Worm (Caenorhabditis elegans) whole organism, L1 larva: Measurements from ENCODE around the gene F08B12.4.
"Not testable (repeated sequence)": the region's sequence is repeated elsewhere in the genome, so short reads cannot be mapped to it uniquely, and the experiment has no call there.

Experiments used
- C04F5.9 ChIP-seq: sonication (generic microtip); optimal IDR thresholded peaks from 2 replicates; lab custom pipeline; 2016; ENCODE audit warnings: missing genetic modification characterization, missing compliant biosample characterization
- C16A3.4 ChIP-seq: fragments of 150-350 bp; optimal IDR thresholded peaks from 2 replicates; lab custom pipeline; 2014; ENCODE audit warnings: missing biosample characterization, missing genetic modification characterization
- C34B4.2 ChIP-seq: sonication (generic microtip); optimal IDR thresholded peaks from 2 replicates; lab custom pipeline; 2017; ENCODE audit warnings: mild to moderate bottlenecking, missing genetic modification characterization, missing compliant biosample characterization
- aha-1 ChIP-seq: fragments of 150-350 bp; optimal IDR thresholded peaks from 2 replicates; lab custom pipeline; 2014; ENCODE audit warnings: missing biosample characterization, missing genetic modification characterization
- aly-2 ChIP-seq: fragments of 150-350 bp; optimal IDR thresholded peaks from 2 replicates; lab custom pipeline; 2014; ENCODE audit warnings: missing biosample characterization, missing genetic modification characterization
- blmp-1 ChIP-seq: fragments of 150-350 bp; optimal IDR thresholded peaks from 2 replicates; lab custom pipeline; 2014; ENCODE audit warnings: missing biosample characterization, missing genetic modification characterization
- ceh-8 ChIP-seq: fragments of 200-800 bp; sonication (Bioruptor generic); optimal IDR thresholded peaks from 2 replicates; lab custom pipeline; 2018; ENCODE audit warnings: mild to moderate bottlenecking, missing genetic modification characterization, moderate library complexity, missing compliant biosample characterization
- ceh-88 ChIP-seq: fragments of 200-800 bp; sonication (Bioruptor generic); IDR thresholded peaks from 2 replicates; pipeline ENCODE4 v1.3.6; 2022; ENCODE audit warnings: missing genetic modification characterization, missing compliant biosample characterization
- ceh-90 ChIP-seq: sonication (generic microtip); optimal IDR thresholded peaks from 2 replicates; lab custom pipeline; 2016; ENCODE audit warnings: missing genetic modification characterization, missing compliant biosample characterization
- efl-1 ChIP-seq, 4 experiments: fragments of 150-350 bp; optimal IDR thresholded peaks in 3 of 4; peaks in 1 of 4; 1 replicate in 1 of 4; 2 replicates in 3 of 4; lab custom pipeline; 2014; ENCODE audit warnings: missing biosample characterization in 2 of 4, missing genetic modification characterization in 2 of 4, missing genetic modification reagents in 2 of 4
- efl-3 ChIP-seq: fragments of 200-800 bp; sonication (Bioruptor generic); optimal IDR thresholded peaks from 2 replicates; lab custom pipeline; 2018; ENCODE audit warnings: mild to moderate bottlenecking, missing genetic modification characterization, missing compliant biosample characterization
- egl-13 ChIP-seq: sonication (generic microtip); optimal IDR thresholded peaks from 2 replicates; lab custom pipeline; 2016; ENCODE audit warnings: missing genotype, missing genetic modification reagents, missing genetic modification characterization, missing compliant biosample characterization
- egl-27 ChIP-seq, 2 experiments: fragments of 150-350 bp in 1 of 2; sonication (generic microtip); optimal IDR thresholded peaks; 3 replicates each; lab custom pipeline; 2017 to 2018; ENCODE audit warnings: missing biosample characterization in 2 of 2, missing genetic modification characterization in 2 of 2, missing genetic modification reagents in 2 of 2
- elt-2 ChIP-seq: sonication (generic microtip); optimal IDR thresholded peaks from 2 replicates; lab custom pipeline; 2016; ENCODE audit warnings: missing genetic modification characterization, mild to moderate bottlenecking, inconsistent platforms, missing compliant biosample characterization, missing genetic modification reagents
- elt-3 ChIP-seq, 6 experiments: fragments of 150-350 bp in 1 of 6; sonication (generic microtip); optimal IDR thresholded peaks; 2 replicates each; lab custom pipeline; 2017 to 2018; ENCODE audit warnings: missing biosample characterization in 6 of 6, missing genetic modification characterization in 6 of 6, inconsistent platforms in 1 of 6
- fkh-10 ChIP-seq: sonication (generic microtip); optimal IDR thresholded peaks from 2 replicates; lab custom pipeline; 2017; ENCODE audit warnings: missing biosample characterization, missing genetic modification reagents, missing genetic modification characterization
- fkh-8 ChIP-seq: sonication (generic microtip); optimal IDR thresholded peaks from 2 replicates; lab custom pipeline; 2016; ENCODE audit warnings: mild to moderate bottlenecking, missing genetic modification characterization, missing compliant biosample characterization
- hlh-17 ChIP-seq: fragments of 200-800 bp; sonication (Bioruptor generic); optimal IDR thresholded peaks from 2 replicates; lab custom pipeline; 2018; ENCODE audit warnings: missing genetic modification characterization, mild to moderate bottlenecking, missing compliant biosample characterization, moderate library complexity, borderline replicate concordance
- irx-1 ChIP-seq: sonication (generic microtip); optimal IDR thresholded peaks from 2 replicates; lab custom pipeline; 2016; ENCODE audit warnings: missing genetic modification characterization, missing compliant biosample characterization
- lin-14 ChIP-seq: fragments of 200-800 bp; sonication (Bioruptor generic); optimal IDR thresholded peaks from 2 replicates; lab custom pipeline; 2018; ENCODE audit warnings: mild to moderate bottlenecking, missing genetic modification characterization, moderate library complexity, missing compliant biosample characterization
- lin-15B ChIP-seq: fragments of 150-350 bp; sonication (generic microtip); optimal IDR thresholded peaks from 3 replicates; lab custom pipeline; 2014; ENCODE audit warnings: missing biosample characterization, missing genetic modification characterization
- lin-35 ChIP-seq, 2 experiments: fragments of 150-350 bp; optimal IDR thresholded peaks; 2 replicates each; lab custom pipeline; 2014; ENCODE audit warnings: missing biosample characterization in 2 of 2, missing genetic modification characterization in 2 of 2, missing genetic modification reagents in 2 of 2
- lsy-2 ChIP-seq, 2 experiments: fragments of 150-350 bp; optimal IDR thresholded peaks; 2 replicates each; lab custom pipeline; 2014; ENCODE audit warnings: missing biosample characterization in 2 of 2, missing genetic modification characterization in 2 of 2
- mep-1 ChIP-seq: fragments of 150-350 bp; optimal IDR thresholded peaks from 2 replicates; lab custom pipeline; 2014; ENCODE audit warnings: missing biosample characterization, missing genetic modification characterization
- nhr-20 ChIP-seq: sonication (generic microtip); optimal IDR thresholded peaks from 2 replicates; lab custom pipeline; 2016; ENCODE audit warnings: mild to moderate bottlenecking, missing genetic modification characterization, missing compliant biosample characterization
- nhr-47 ChIP-seq: sonication (generic microtip); optimal IDR thresholded peaks from 2 replicates; lab custom pipeline; 2016; ENCODE audit warnings: mild to moderate bottlenecking, missing genetic modification characterization, moderate library complexity, missing compliant biosample characterization
- nhr-71 ChIP-seq: sonication (generic microtip); optimal IDR thresholded peaks from 2 replicates; lab custom pipeline; 2016; ENCODE audit warnings: mild to moderate bottlenecking, missing genetic modification characterization, moderate library complexity, missing compliant biosample characterization
- nhr-77 ChIP-seq: fragments of 150-350 bp; optimal IDR thresholded peaks from 2 replicates; lab custom pipeline; 2014; ENCODE audit warnings: missing biosample characterization, missing genetic modification characterization
- nhr-85 ChIP-seq: sonication (generic microtip); peaks from one replicate; lab custom pipeline; 2016; ENCODE audit warnings: missing genetic modification characterization, inconsistent platforms, missing compliant biosample characterization
- nhr-90 ChIP-seq: sonication (generic microtip); optimal IDR thresholded peaks from 2 replicates; lab custom pipeline; 2016; ENCODE audit warnings: mild to moderate bottlenecking, missing genetic modification characterization, missing compliant biosample characterization; ENCODE audit not compliant: poor library complexity
- pax-3 ChIP-seq: fragments of 200-800 bp; sonication (Bioruptor generic); optimal IDR thresholded peaks from 2 replicates; lab custom pipeline; 2018; ENCODE audit warnings: mild to moderate bottlenecking, missing genetic modification characterization, moderate library complexity, missing compliant biosample characterization
- rnt-1 ChIP-seq: sonication (generic microtip); optimal IDR thresholded peaks from 2 replicates; lab custom pipeline; 2016; ENCODE audit warnings: mild to moderate bottlenecking, missing genetic modification characterization, moderate library complexity, missing compliant biosample characterization
- sup-37 ChIP-seq: fragments of 200-800 bp; sonication (Bioruptor generic); optimal IDR thresholded peaks from 2 replicates; lab custom pipeline; 2018; ENCODE audit warnings: mild to moderate bottlenecking, missing genetic modification characterization, missing compliant biosample characterization
- swsn-7 ChIP-seq: sonication (generic microtip); optimal IDR thresholded peaks from 2 replicates; lab custom pipeline; 2016; ENCODE audit warnings: missing genetic modification characterization, missing compliant biosample characterization
- unc-30 ChIP-seq: sonication (generic microtip); optimal IDR thresholded peaks from 2 replicates; lab custom pipeline; 2017; ENCODE audit warnings: missing biosample characterization, missing genetic modification characterization
- unc-86 ChIP-seq: sonication (generic microtip); optimal IDR thresholded peaks from 2 replicates; lab custom pipeline; 2016; ENCODE audit warnings: missing genetic modification characterization, missing compliant biosample characterization
- xbp-1 ChIP-seq: sonication (generic microtip); optimal IDR thresholded peaks from 2 replicates; lab custom pipeline; 2016; ENCODE audit warnings: missing genetic modification characterization, missing compliant biosample characterization
- zip-4 ChIP-seq: fragments of 200-800 bp; sonication (Bioruptor generic); optimal IDR thresholded peaks from 2 replicates; lab custom pipeline; 2018; ENCODE audit warnings: mild to moderate bottlenecking, missing genetic modification characterization, moderate library complexity, missing compliant biosample characterization
- ztf-4 ChIP-seq: fragments of 150-350 bp; optimal IDR thresholded peaks from 2 replicates; lab custom pipeline; 2014; ENCODE audit warnings: missing biosample characterization, missing genetic modification characterization

Gene F08B12.4

DNA sequence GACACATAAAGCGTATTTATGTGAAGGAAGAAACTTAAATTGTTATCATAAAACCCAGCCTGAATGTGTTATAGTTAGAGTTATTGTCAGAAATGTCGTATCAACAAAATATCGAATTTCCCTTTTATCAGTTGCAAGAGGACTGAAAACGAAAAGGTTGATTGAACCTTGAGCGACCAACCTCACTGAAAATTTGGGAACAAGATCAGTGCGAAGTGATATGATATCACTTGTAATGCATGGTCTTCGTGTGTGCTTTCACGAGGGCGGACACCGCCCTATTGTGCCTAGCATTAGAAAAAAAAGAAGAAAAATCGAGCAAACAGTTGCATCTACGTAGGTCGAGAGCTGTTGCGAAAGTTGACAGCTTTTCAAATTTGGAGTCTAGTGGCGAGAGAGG is 40.2 kb upstream of the F08B12.4 start:
- no peak for TF ChIP-seq lin-35 (GFP tag; optimal IDR thresholded peaks at IDR 0.05; lab: Kevin White, UChicago)
- TF ChIP-seq nhr-71 (tag; lab: Kevin White, UChicago) = peak; percentile 4
- peak; percentile 93 for TF ChIP-seq elt-2 (tag; lab: Kevin White, UChicago)
- TF ChIP-seq fkh-8 (tag; lab: Kevin White, UChicago) = no peak
- TF ChIP-seq lin-14 = peak; percentile 16

DNA sequence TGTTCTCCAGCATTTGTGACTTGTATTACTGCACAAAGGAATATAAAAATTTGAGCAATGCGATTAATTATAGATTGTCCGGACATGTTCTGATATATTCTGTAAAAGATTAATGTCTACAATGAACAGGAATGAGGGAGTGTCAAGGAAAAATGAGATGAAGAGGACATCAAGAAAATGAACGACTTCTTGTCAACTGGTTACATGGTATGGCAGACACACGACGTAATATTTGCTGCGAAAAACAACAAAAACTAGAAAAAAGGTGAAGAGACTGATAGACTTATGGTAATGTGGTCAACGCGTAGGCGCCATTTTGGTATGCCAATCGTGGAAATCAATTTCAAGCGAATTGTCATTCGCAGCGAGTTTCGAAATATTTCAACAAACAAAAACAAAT is 39.0 kb upstream of the F08B12.4 start, which contains the start of gene igeg-2:
TSS of gene igeg-2 (minus strand) at position 101 of the 400 bp plus-strand sequence.
- TF ChIP-seq mep-1 (no peak), rnt-1 (no peak), lin-14 (no peak), nhr-77 (tag; lab: Kevin White, UChicago) (no peak), egl-13 (tag; lab: Kevin White, UChicago) (no peak), xbp-1 (tag; lab: Kevin White, UChicago) (no peak), swsn-7 (tag; lab: Kevin White, UChicago) (no peak), C16A3.4 (tag; lab: Kevin White, UChicago) (no peak), efl-3 (GFP tag; lab: Kevin White, UChicago) (no peak), aha-1 (tag; lab: Kevin White, UChicago) (no peak), aly-2 (no peak), efl-1 (optimal IDR thresholded peaks at IDR 0.05; lab: Kevin White, UChicago) (no peak), efl-1 (GFP tag; optimal IDR thresholded peaks at IDR 0.05 in 1 of 2; lab: Kevin White, UChicago) (no peak), sup-37 (GFP tag; lab: Kevin White, UChicago) (no peak), egl-27 (tag; optimal IDR thresholded peaks at IDR 0.05; lab: Kevin White, UChicago) (no peak), ceh-88 (no peak), elt-3 (tag; optimal IDR thresholded peaks at IDR 0.05; lab: Kevin White, UChicago) (no peak), pax-3 (no peak), nhr-85 (no peak)

DNA sequence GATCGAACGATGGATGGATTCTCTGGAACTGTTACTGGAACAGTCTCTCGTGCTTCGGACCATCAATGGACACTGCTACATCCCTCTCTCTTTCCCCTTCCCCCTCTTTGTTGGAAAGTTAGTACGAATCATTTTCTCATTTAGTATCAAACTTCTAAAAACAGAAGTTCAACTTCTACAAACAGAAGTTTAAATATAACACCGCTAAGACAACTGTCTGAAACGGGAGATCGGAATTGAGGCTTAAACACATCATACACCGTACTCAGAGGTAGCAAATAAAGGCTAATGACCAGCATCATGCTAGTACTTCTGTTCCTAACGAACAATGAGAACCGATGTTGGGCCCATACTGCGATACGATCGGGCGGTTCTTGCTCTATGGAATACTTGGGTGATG is 32.2 kb upstream of the F08B12.4 start, which contains the start of gene F46C3.7:
TSS of gene F46C3.7 (plus strand) at position 301 of the 400 bp plus-strand sequence.
- TF ChIP-seq irx-1, ztf-4, C34B4.2 (tag; lab: Kevin White, UChicago): not testable (repeated sequence)
- TF ChIP-seq, all 84 proteins: peak for 0; not testable (repeated sequence) for 84

DNA sequence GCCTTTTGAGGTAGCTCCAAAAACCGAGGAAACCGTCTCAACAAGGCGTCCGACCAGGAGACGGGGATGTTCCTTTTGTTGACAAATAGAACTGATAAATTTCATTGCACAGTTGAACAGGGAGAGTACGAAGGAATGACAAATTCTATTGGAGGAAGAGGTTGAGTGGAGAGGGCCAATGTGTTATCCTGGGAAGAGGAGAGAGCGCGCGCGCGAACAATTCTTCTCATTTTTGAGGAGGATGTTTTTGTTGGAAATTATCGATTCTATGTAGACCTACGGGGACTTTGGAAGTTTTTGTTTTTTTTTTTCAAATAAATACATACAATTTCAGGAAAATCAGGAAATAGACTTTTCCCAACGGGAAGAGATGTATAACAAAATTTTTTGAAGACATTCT is 30.2 kb upstream of the F08B12.4 start:
- TF ChIP-seq nhr-47 = no peak
- no peak for TF ChIP-seq nhr-90 (tag; lab: Kevin White, UChicago)
- no peak for TF ChIP-seq unc-30
- no peak for TF ChIP-seq ceh-8
- TF ChIP-seq egl-13 (tag; lab: Kevin White, UChicago) = no peak
- no peak for TF ChIP-seq blmp-1 (tag; lab: Kevin White, UChicago)
- TF ChIP-seq fkh-10 (GFP tag; lab: Kevin White, UChicago) = no peak
- no peak for TF ChIP-seq elt-2 (tag; lab: Kevin White, UChicago)
- TF ChIP-seq hlh-17 (GFP tag; lab: Kevin White, UChicago) = no peak
- TF ChIP-seq nhr-20 (tag; lab: Kevin White, UChicago) = no peak
- no peak for TF ChIP-seq aha-1 (tag; lab: Kevin White, UChicago)
- TF ChIP-seq C04F5.9 (tag; lab: Kevin White, UChicago) = no peak
- TF ChIP-seq ceh-90 (tag; lab: Kevin White, UChicago) = no peak
- TF ChIP-seq zip-4 = no peak
- no peak for TF ChIP-seq nhr-71 (tag; lab: Kevin White, UChicago)
- no peak for TF ChIP-seq lin-35 (GFP tag; optimal IDR thresholded peaks at IDR 0.05; lab: Kevin White, UChicago)
- no peak for TF ChIP-seq lsy-2 (tag; optimal IDR thresholded peaks at IDR 0.05; lab: Kevin White, UChicago)
- TF ChIP-seq lin-15B = no peak
- TF ChIP-seq unc-86 (tag; lab: Kevin White, UChicago) = no peak
